Fruit fly (Drosophila melanogaster): ENCODE measurements around the gene Tace.

dm6 chr3R:29969347-29969746 lies 31.0 kb upstream of the Tace start, which contains the start of gene TkR99D:
- TF ChIP-seq h (optimal IDR thresholded peaks at IDR 0.05) (no peak), Sin3A (optimal IDR thresholded peaks at IDR 0.05) (no peak), psq (optimal IDR thresholded peaks at IDR 0.05) (no peak)

All from Kc167 (cell line).